Fruit fly (Drosophila melanogaster) whole organism, wandering third instar larva: ENCODE results near the gene Trmt61.

ENCODE experiments used
- Abd-B ChIP-seq: fragments of >200 bp; optimal IDR thresholded peaks from 2 replicates; lab custom pipeline; 2017; ENCODE audit warnings: missing biosample characterization, missing genetic modification characterization
- psq ChIP-seq: fragments of 200-800 bp; sonication (Bioruptor generic); optimal IDR thresholded peaks from 3 replicates; lab custom pipeline; 2017; ENCODE audit warnings: missing biosample characterization, mild to moderate bottlenecking, missing genetic modification characterization, moderate library complexity

dm6 chr3R:26019232-26019631, 40.1 kb upstream of the Trmt61 start:
- TF ChIP-seq psq (GFP tag; lab: Kevin White, UChicago) = no peak
- no peak for TF ChIP-seq Abd-B (GFP tag; lab: Kevin White, UChicago)
